Worm (Caenorhabditis elegans) whole organism, L4/young adult: ENCODE measurements around the gene ketn-1.

Source experiments
- dao-5 ChIP-seq: sonication (generic microtip); optimal IDR thresholded peaks from 2 replicates; lab custom pipeline; 2016; ENCODE audit warnings: missing genotype, missing genetic modification characterization, moderate library complexity, missing compliant biosample characterization
- him-1 ChIP-seq: sonication (generic microtip); optimal IDR thresholded peaks from 2 replicates; lab custom pipeline; 2016; ENCODE audit warnings: missing genotype, missing genetic modification reagents, missing genetic modification characterization, missing compliant biosample characterization

ce11 chrV:2765052-2765451 lies 42.6 kb downstream of the ketn-1 start, which contains the start of gene dhs-14:
- no peak for TF ChIP-seq dao-5 (tag; lab: Kevin White, UChicago)
- TF ChIP-seq him-1: no peak
